Worm (Caenorhabditis elegans) whole organism, L4 larva: Measurements from ENCODE around the gene T06E4.5.

Experiments used
- R02D3.7 ChIP-seq: fragments of 150-350 bp; sonication (generic microtip); optimal IDR thresholded peaks from 3 replicates; lab custom pipeline; 2014; ENCODE audit warnings: missing biosample characterization, missing genetic modification characterization
- ama-1 ChIP-seq: fragments of 150-350 bp; optimal IDR thresholded peaks from 2 replicates; lab custom pipeline; 2014; ENCODE audit warnings: inconsistent platforms, mixed read lengths
- daf-19 ChIP-seq: fragments of 200-800 bp; sonication (Bioruptor generic); conservative IDR thresholded peaks from 2 replicates; pipeline ENCODE4 v1.3.6; 2022; ENCODE audit warnings: missing genetic modification characterization, missing compliant biosample characterization
- nhr-11 ChIP-seq: fragments of 150-350 bp; optimal IDR thresholded peaks from 2 replicates; lab custom pipeline; 2014; ENCODE audit warnings: missing biosample characterization, missing genetic modification characterization
- nhr-237 ChIP-seq: sonication (generic microtip); optimal IDR thresholded peaks from 2 replicates; lab custom pipeline; 2017; ENCODE audit warnings: missing biosample characterization, missing genetic modification characterization
- nhr-41 ChIP-seq: fragments of 200-800 bp; sonication (Bioruptor generic); IDR thresholded peaks from 2 replicates; pipeline ENCODE4 v1.3.6; 2022; ENCODE audit warnings: missing genetic modification reagents, missing genetic modification characterization, missing compliant biosample characterization
- nhr-77 ChIP-seq: fragments of 150-350 bp; optimal IDR thresholded peaks from 2 replicates; lab custom pipeline; 2014; ENCODE audit warnings: missing biosample characterization, missing genetic modification characterization
- pha-4 ChIP-seq, 2 experiments: fragments of 150-350 bp in 1 of 2; fragments of 200-800 bp in 1 of 2; sonication (Bioruptor generic) in 1 of 2; IDR thresholded peaks in 1 of 2; optimal IDR thresholded peaks in 1 of 2; 2 replicates each; pipeline versions ENCODE4 v1.3.6 to Lab custom; 2014 to 2022; ENCODE audit warnings: missing genetic modification characterization in 2 of 2, missing genetic modification reagents in 2 of 2, missing biosample characterization in 1 of 2, missing compliant biosample characterization in 1 of 2
- snpc-4 ChIP-seq: fragments of 150-350 bp; optimal IDR thresholded peaks from 2 replicates; lab custom pipeline; 2014; ENCODE audit warnings: missing biosample characterization, missing genetic modification characterization
- unc-62 ChIP-seq, 3 experiments: fragments of 150-350 bp in 1 of 3; sonication (generic microtip); optimal IDR thresholded peaks in 2 of 3; peaks in 1 of 3; 1 replicate in 1 of 3; 2 replicates in 2 of 3; lab custom pipeline; 2014 to 2017; ENCODE audit warnings: missing biosample characterization in 3 of 3, missing genetic modification characterization in 3 of 3, missing genetic modification reagents in 3 of 3, missing genotype in 1 of 3
- zag-1 ChIP-seq: fragments of 150-350 bp; optimal IDR thresholded peaks from 2 replicates; lab custom pipeline; 2014; ENCODE audit warnings: missing biosample characterization, missing genetic modification characterization
- zfp-3 ChIP-seq: fragments of 200-800 bp; sonication (Bioruptor generic); conservative IDR thresholded peaks from 2 replicates; pipeline ENCODE4 v1.3.6; 2022; ENCODE audit warnings: missing genetic modification reagents, missing genetic modification characterization, missing compliant biosample characterization

DNA sequence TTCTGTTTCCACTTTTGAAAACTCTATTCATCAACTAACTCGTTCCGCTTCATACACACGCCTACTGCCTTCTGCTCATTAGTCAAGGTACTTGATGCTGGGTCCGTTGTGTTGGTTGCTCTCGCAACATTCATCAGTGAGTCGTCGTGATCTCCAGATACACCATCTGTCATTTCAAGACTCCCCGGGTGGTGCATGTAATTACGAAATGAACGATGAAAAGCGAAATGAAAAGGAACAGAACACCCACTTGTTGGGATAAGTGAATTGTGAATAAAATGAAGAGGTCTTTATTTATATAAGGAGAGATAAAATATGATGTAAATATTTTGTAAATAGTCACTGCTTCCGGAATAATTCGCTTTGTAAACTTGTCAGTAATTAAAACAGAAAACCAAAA lies 32.9 kb downstream of the T06E4.5 start:
- no peak for TF ChIP-seq R02D3.7
- no peak for TF ChIP-seq nhr-11 (tag; lab: Kevin White, UChicago)
- no peak for TF ChIP-seq snpc-4 (tag; lab: Kevin White, UChicago)
- no peak for TF ChIP-seq nhr-237 (tag; lab: Kevin White, UChicago)
- no peak for TF ChIP-seq zfp-3
- TF ChIP-seq pha-4 (GFP tag; IDR thresholded peaks at IDR 0.05; lab: Robert Waterston, UW): no peak
- TF ChIP-seq pha-4 (tag; optimal IDR thresholded peaks at IDR 0.05; lab: Kevin White, UChicago): no peak
- TF ChIP-seq zag-1 (tag; lab: Kevin White, UChicago): no peak
- no peak for TF ChIP-seq daf-19
- TF ChIP-seq nhr-77 (tag; lab: Kevin White, UChicago): no peak
- TF ChIP-seq ama-1 (lab: Kevin White, UChicago): no peak
- TF ChIP-seq unc-62 (GFP tag; optimal IDR thresholded peaks at IDR 0.05 in 1 of 2; lab: Kevin White, UChicago): no peak
- TF ChIP-seq unc-62 (tag; optimal IDR thresholded peaks at IDR 0.05; lab: Kevin White, UChicago): no peak
- no peak for TF ChIP-seq nhr-41 (GFP tag; lab: Robert Waterston, UW)
